Worm (Caenorhabditis elegans): ENCODE data around the gene EEED8.2.

Gene EEED8.2

DNA sequence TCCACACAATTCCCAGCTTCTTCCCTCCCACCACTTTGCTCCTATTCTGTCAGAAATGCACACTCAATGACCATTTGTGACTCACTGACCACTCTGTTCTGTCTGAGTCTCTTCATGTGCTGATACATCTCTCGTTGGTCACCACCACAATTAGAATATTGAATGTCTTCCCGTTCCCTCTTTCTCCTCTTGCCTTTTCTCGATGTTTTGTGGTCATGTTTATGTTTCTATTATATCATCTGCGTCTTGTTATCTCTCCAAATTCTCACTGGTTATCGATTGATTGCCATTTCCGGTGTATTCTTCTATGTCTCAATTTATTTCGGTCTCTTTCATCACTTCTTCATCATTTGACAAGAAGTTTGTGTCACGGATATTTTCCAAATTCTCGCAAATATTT lies 44.4 kb downstream of the EEED8.2 start:
- TF ChIP-seq unc-55 (GFP tag; optimal IDR thresholded peaks at IDR 0.05) (no peak), zag-1 (tag; optimal IDR thresholded peaks at IDR 0.05) (no peak), ZK546.5 (tag; optimal IDR thresholded peaks at IDR 0.05) (no peak), sem-4 (tag; optimal IDR thresholded peaks at IDR 0.05) (no peak), peb-1 (tag; optimal IDR thresholded peaks at IDR 0.05) (no peak), R02D3.7 (tag; optimal IDR thresholded peaks at IDR 0.05) (no peak), F13H6.1 (tag; optimal IDR thresholded peaks at IDR 0.05) (peak; percentile 46), mab-5 (tag; optimal IDR thresholded peaks at IDR 0.05) (no peak), sma-3 (GFP tag; optimal IDR thresholded peaks at IDR 0.05) (no peak), nhr-77 (tag; optimal IDR thresholded peaks at IDR 0.05) (no peak), dmd-4 (tag; optimal IDR thresholded peaks at IDR 0.05) (no peak), snpc-4 (tag; optimal IDR thresholded peaks at IDR 0.05) (no peak), lin-39 (tag; optimal IDR thresholded peaks at IDR 0.05) (no peak), ceh-82 (tag; optimal IDR thresholded peaks at IDR 0.05) (no peak), fos-1 (tag; optimal IDR thresholded peaks at IDR 0.05) (peak; percentile 44)

ce11 chrII:5463692-5464300 lies 47.3 kb downstream of the EEED8.2 start:
- TF ChIP-seq egl-27 (tag; optimal IDR thresholded peaks at IDR 0.05) (no peak), ztf-11 (tag; optimal IDR thresholded peaks at IDR 0.05) (no peak), mdl-1 (tag; optimal IDR thresholded peaks at IDR 0.05) (no peak), unc-55 (GFP tag; optimal IDR thresholded peaks at IDR 0.05) (peak; percentile 41), nhr-21 (tag; optimal IDR thresholded peaks at IDR 0.05) (no peak), nhr-12 (tag; optimal IDR thresholded peaks at IDR 0.05) (no peak), ama-1 (optimal IDR thresholded peaks at IDR 0.05) (no peak), nhr-23 (tag; optimal IDR thresholded peaks at IDR 0.05) (no peak), lsy-2 (tag; optimal IDR thresholded peaks at IDR 0.05) (peak in 1 of 2 experiments; percentile 46), skn-1 (tag; optimal IDR thresholded peaks at IDR 0.05) (no peak), elt-1 (tag; optimal IDR thresholded peaks at IDR 0.05) (no peak), sma-9 (GFP tag; optimal IDR thresholded peaks at IDR 0.05) (no peak), sma-9 (tag; optimal IDR thresholded peaks at IDR 0.05) (no peak), C34F6.9 (tag; optimal IDR thresholded peaks at IDR 0.05) (peak; percentile 23), elt-3 (tag; optimal IDR thresholded peaks at IDR 0.05) (no peak), nhr-6 (tag; optimal IDR thresholded peaks at IDR 0.05) (no peak), sem-4 (tag; optimal IDR thresholded peaks at IDR 0.05) (peak; percentile 49), nhr-25 (tag; optimal IDR thresholded peaks at IDR 0.05) (no peak), Y55F3AM.14 (GFP tag; optimal IDR thresholded peaks at IDR 0.05) (no peak), nhr-129 (tag; optimal IDR thresholded peaks at IDR 0.05) (peak; percentile 43), aly-2 (tag; optimal IDR thresholded peaks at IDR 0.05) (no peak), nhr-10 (tag; optimal IDR thresholded peaks at IDR 0.05) (no peak), zag-1 (tag; optimal IDR thresholded peaks at IDR 0.05) (peak; percentile 32), nhr-237 (tag; optimal IDR thresholded peaks at IDR 0.05) (no peak), dmd-4 (tag; optimal IDR thresholded peaks at IDR 0.05) (no peak), F13H6.1 (tag; optimal IDR thresholded peaks at IDR 0.05) (peak; percentile 44), nhr-77 (tag; optimal IDR thresholded peaks at IDR 0.05) (no peak)

DNA sequence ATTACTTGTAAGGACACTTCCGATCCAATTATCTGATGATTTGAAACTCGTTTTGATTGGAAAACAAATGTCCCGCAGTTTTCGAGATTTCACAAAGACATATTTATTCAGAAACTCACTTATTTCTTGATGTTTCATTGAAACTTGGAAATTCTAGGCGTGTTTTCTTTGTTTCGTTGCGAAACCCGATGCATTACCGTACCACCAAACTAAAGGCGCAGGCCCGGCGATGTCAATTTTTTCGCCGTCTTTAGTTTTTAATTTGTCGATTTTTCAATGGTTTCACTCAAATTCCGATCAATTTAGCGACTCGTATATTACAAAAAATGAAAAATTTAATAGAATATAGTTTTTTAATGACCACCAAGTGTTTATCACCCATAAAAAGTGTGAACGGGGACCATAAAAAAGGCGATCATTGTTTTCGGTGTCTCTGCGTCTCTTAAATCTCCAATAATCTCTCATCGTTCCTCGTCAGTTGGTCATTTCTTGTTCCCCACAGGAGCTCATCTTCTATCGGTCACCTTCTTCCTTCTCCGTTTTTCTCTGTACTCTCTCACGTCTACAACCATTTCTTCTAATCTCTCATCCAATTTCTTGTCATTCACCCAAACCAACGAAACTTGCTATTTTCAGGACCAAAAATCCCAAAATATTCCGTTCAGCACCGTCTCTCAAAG lies 49.4 kb downstream of the EEED8.2 start, which contains the start of gene clr-1:
TSS of gene clr-1 (plus strand) at position 630 of the 680 bp plus-strand sequence.
- TF ChIP-seq R02D3.7 (tag; optimal IDR thresholded peaks at IDR 0.05) (no peak), F13H6.1 (tag; optimal IDR thresholded peaks at IDR 0.05) (peak; percentile 13)

All from whole organism, L2 larva.